Worm (Caenorhabditis elegans): Measurements from ENCODE around the gene ddn-2.

ce11 chrII:12865604-12866003 is 43.3 kb upstream of the ddn-2 start, which contains the start of gene snf-5:
- no peak for TF ChIP-seq him-1 (tag; optimal IDR thresholded peaks at IDR 0.05)
- no peak for TF ChIP-seq dao-5 (tag; optimal IDR thresholded peaks at IDR 0.05)
- no peak for TF ChIP-seq W03F9.2 (tag; optimal IDR thresholded peaks at IDR 0.05)

All from whole organism, L4/young adult.